Fruit fly (Drosophila melanogaster) whole organism, embryonic: Measurements from ENCODE around the gene CG7781.

Source experiments
- Ada2b ChIP-seq: fragments of 200-800 bp; sonication (Bioruptor generic); IDR thresholded peaks from 2 replicates; pipeline ENCODE4 v1.3.6; 2022; ENCODE audit warnings: missing biosample characterization, missing genetic modification characterization
- Blimp-1 ChIP-seq: fragments of 200-800 bp; sonication (Bioruptor generic); optimal IDR thresholded peaks from 3 replicates; lab custom pipeline; 2018; ENCODE audit warnings: missing biosample characterization, missing genetic modification characterization, mild to moderate bottlenecking, moderate library complexity, missing genetic modification reagents
- CG10959 ChIP-seq: fragments of 200-800 bp; sonication (Bioruptor generic); IDR thresholded peaks from 2 replicates; pipeline ENCODE4 v1.3.6; 2022; ENCODE audit warnings: missing biosample characterization, missing genetic modification characterization
- CG12299 ChIP-seq: fragments of 200-800 bp; sonication (Bioruptor generic); optimal IDR thresholded peaks from 2 replicates; lab custom pipeline; 2018; ENCODE audit warnings: missing biosample characterization, mild to moderate bottlenecking, missing genetic modification characterization
- CG12769 ChIP-seq: fragments of 200-800 bp; sonication (Bioruptor generic); optimal IDR thresholded peaks from 2 replicates; lab custom pipeline; 2019; ENCODE audit warnings: missing biosample characterization, mild to moderate bottlenecking, missing genetic modification characterization, moderate library complexity
- CG14710 ChIP-seq: fragments of 200-800 bp; sonication (Bioruptor generic); optimal IDR thresholded peaks from 3 replicates; lab custom pipeline; 2019; ENCODE audit warnings: missing biosample characterization, mild to moderate bottlenecking, missing genetic modification characterization, moderate library complexity
- CG14860 ChIP-seq: fragments of 200-800 bp; sonication (Bioruptor generic); IDR thresholded peaks from 3 replicates; pipeline ENCODE4 v1.3.6; 2022; ENCODE audit warnings: missing biosample characterization, missing genetic modification characterization; ENCODE audit not compliant: partially characterized antibody
- CG15479 ChIP-seq: fragments of 200-800 bp; sonication (Bioruptor generic); optimal IDR thresholded peaks from 3 replicates; lab custom pipeline; 2019; ENCODE audit warnings: missing biosample characterization, mild to moderate bottlenecking, missing genetic modification characterization, moderate library complexity
- CG16779 ChIP-seq: fragments of 200-800 bp; sonication (Bioruptor generic); IDR thresholded peaks from 2 replicates; pipeline ENCODE4 v1.3.6; 2022; ENCODE audit warnings: missing biosample characterization, missing genetic modification characterization
- CG16813 ChIP-seq: fragments of 200-800 bp; sonication (Bioruptor generic); IDR thresholded peaks from 3 replicates; pipeline ENCODE4 v1.3.6; 2022; ENCODE audit warnings: missing biosample characterization, missing genetic modification characterization; ENCODE audit not compliant: partially characterized antibody
- CG18764 ChIP-seq: fragments of 200-800 bp; sonication (Bioruptor generic); optimal IDR thresholded peaks from 3 replicates; lab custom pipeline; 2016; ENCODE audit warnings: missing biosample characterization, missing genetic modification characterization
- CG2889 ChIP-seq: fragments of 200-800 bp; sonication (Bioruptor generic); IDR thresholded peaks from 3 replicates; pipeline ENCODE4 v1.3.6; 2022; ENCODE audit warnings: missing biosample characterization, missing genetic modification characterization
- CG30431 ChIP-seq: fragments of 200-800 bp; sonication (Bioruptor generic); optimal IDR thresholded peaks from 2 replicates; lab custom pipeline; 2017; ENCODE audit warnings: missing biosample characterization, missing genetic modification characterization
- CG7357 ChIP-seq: fragments of 200-800 bp; sonication (Bioruptor generic); IDR thresholded peaks from 3 replicates; pipeline ENCODE4 v1.3.6; 2022; ENCODE audit warnings: missing biosample characterization, missing genetic modification characterization
- CG7556 ChIP-seq: fragments of 200-800 bp; sonication (Bioruptor generic); optimal IDR thresholded peaks from 2 replicates; lab custom pipeline; 2017; ENCODE audit warnings: missing biosample characterization, mild to moderate bottlenecking, missing genetic modification characterization
- Deaf1 ChIP-seq: fragments of 200-800 bp; optimal IDR thresholded peaks from 3 replicates; lab custom pipeline; 2019; ENCODE audit warnings: missing biosample characterization, mild to moderate bottlenecking, missing genetic modification characterization, moderate library complexity
- Dek ChIP-seq: fragments of 200-800 bp; sonication (Bioruptor generic); optimal IDR thresholded peaks from 3 replicates; lab custom pipeline; 2019; ENCODE audit warnings: missing biosample characterization, mild to moderate bottlenecking, missing genetic modification characterization, moderate library complexity
- E2f2 ChIP-seq: fragments of 200-800 bp; sonication (Bioruptor generic); IDR thresholded peaks from 2 replicates; pipeline ENCODE4 v1.3.6; 2022; ENCODE audit warnings: missing biosample characterization, missing genetic modification characterization
- Gug ChIP-seq: fragments of 200-800 bp; sonication (Bioruptor generic); IDR thresholded peaks from 4 replicates; pipeline ENCODE4 v1.3.6; 2022; ENCODE audit warnings: missing biosample characterization, missing genetic modification characterization
- Hr39 ChIP-seq: fragments of >200 bp; optimal IDR thresholded peaks from 2 replicates; lab custom pipeline; 2017
- Hr78 ChIP-seq, 2 experiments: fragments of 200-800 bp in 1 of 2; fragments of >200 bp in 1 of 2; sonication (Bioruptor generic) in 1 of 2; optimal IDR thresholded peaks; 2 replicates each; lab custom pipeline; 2017 to 2019; ENCODE audit warnings: missing biosample characterization in 2 of 2, missing genetic modification characterization in 2 of 2, mild to moderate bottlenecking in 1 of 2, moderate library complexity in 1 of 2
- Kr ChIP-seq: fragments of 200-800 bp; sonication (Bioruptor generic); optimal IDR thresholded peaks from 2 replicates; lab custom pipeline; 2017; ENCODE audit warnings: missing biosample characterization, mild to moderate bottlenecking, missing genetic modification characterization
- Max ChIP-seq: fragments of 200-800 bp; sonication (Bioruptor generic); optimal IDR thresholded peaks from 2 replicates; lab custom pipeline; 2016; ENCODE audit warnings: missing biosample characterization, mild to moderate bottlenecking, missing genetic modification characterization
- Vsx1 ChIP-seq: fragments of 200-800 bp; sonication (Bioruptor generic); optimal IDR thresholded peaks from 2 replicates; lab custom pipeline; 2017; ENCODE audit warnings: missing biosample characterization, mild to moderate bottlenecking, missing genetic modification characterization, missing genetic modification reagents
- ab ChIP-seq: fragments of 200-800 bp; sonication (Bioruptor generic); optimal IDR thresholded peaks from 2 replicates; lab custom pipeline; 2016; ENCODE audit warnings: missing biosample characterization, missing genetic modification characterization
- cas ChIP-seq: fragments of 200-800 bp; sonication (Bioruptor generic); IDR thresholded peaks from 2 replicates; pipeline ENCODE4 v1.3.6; 2022; ENCODE audit warnings: missing biosample characterization, missing genetic modification characterization
- chif ChIP-seq, 2 experiments: fragments of 200-800 bp; sonication (Bioruptor generic); optimal IDR thresholded peaks; 3 replicates each; lab custom pipeline; 2016; ENCODE audit warnings: missing biosample characterization in 2 of 2, missing genetic modification characterization in 2 of 2
- chm ChIP-seq: fragments of 200-800 bp; sonication (Bioruptor generic); IDR thresholded peaks from 2 replicates; pipeline ENCODE4 v1.3.6; 2022; ENCODE audit warnings: missing biosample characterization, missing genetic modification characterization
- disco-r ChIP-seq: fragments of 200-800 bp; sonication (Bioruptor generic); optimal IDR thresholded peaks from 2 replicates; lab custom pipeline; 2016; ENCODE audit warnings: missing biosample characterization, missing genetic modification characterization
- eyg ChIP-seq: fragments of 200-800 bp; sonication (Bioruptor generic); optimal IDR thresholded peaks from 3 replicates; lab custom pipeline; 2016; ENCODE audit warnings: missing biosample characterization, missing genetic modification characterization
- fd102C ChIP-seq: fragments of 200-800 bp; sonication (Bioruptor generic); optimal IDR thresholded peaks from 2 replicates; lab custom pipeline; 2018; ENCODE audit warnings: missing biosample characterization, mild to moderate bottlenecking, missing genetic modification characterization, moderate library complexity
- gem ChIP-seq: fragments of 200-800 bp; sonication (Bioruptor generic); optimal IDR thresholded peaks from 2 replicates; lab custom pipeline; 2019; ENCODE audit warnings: missing biosample characterization, mild to moderate bottlenecking, missing genetic modification characterization, moderate library complexity
- grau ChIP-seq: fragments of 200-800 bp; optimal IDR thresholded peaks from 3 replicates; lab custom pipeline; 2019; ENCODE audit warnings: missing biosample characterization, mild to moderate bottlenecking, missing genetic modification characterization, moderate library complexity
- hb ChIP-seq: fragments of 200-800 bp; sonication (Bioruptor generic); IDR thresholded peaks from 3 replicates; pipeline ENCODE4 v1.3.6; 2022; ENCODE audit warnings: missing biosample characterization, missing genetic modification characterization; ENCODE audit not compliant: partially characterized antibody
- hkb ChIP-seq, 2 experiments: fragments of 200-800 bp in 1 of 2; fragments of >200 bp in 1 of 2; sonication (Bioruptor generic) in 1 of 2; IDR thresholded peaks in 1 of 2; optimal IDR thresholded peaks in 1 of 2; 2 replicates each; pipeline versions ENCODE4 v1.3.6 to Lab custom; 2017 to 2022; ENCODE audit warnings: missing biosample characterization in 1 of 2, missing genetic modification characterization in 1 of 2
- ken ChIP-seq: fragments of 200-800 bp; sonication (Bioruptor generic); IDR thresholded peaks from 3 replicates; pipeline ENCODE4 v1.3.6; 2022; ENCODE audit warnings: missing biosample characterization, missing genetic modification characterization
- lola ChIP-seq, 3 experiments: fragments of >200 bp in 2 of 3; fragments of 200-800 bp in 1 of 3; sonication (Bioruptor generic) in 1 of 3; optimal IDR thresholded peaks; 2 replicates each; lab custom pipeline; 2017 to 2019; ENCODE audit warnings: missing biosample characterization in 3 of 3, missing genetic modification characterization in 3 of 3, mild to moderate bottlenecking in 1 of 3, moderate library complexity in 1 of 3
- pan ChIP-seq, 4 experiments: fragments of >200 bp in 3 of 4; fragments of 200-800 bp in 1 of 4; sonication (Bioruptor generic) in 1 of 4; optimal IDR thresholded peaks in 3 of 4; IDR thresholded peaks in 1 of 4; 2 replicates each; pipeline versions ENCODE4 v1.3.6 to Lab custom; 2017 to 2022; ENCODE audit warnings: missing biosample characterization in 2 of 4, missing genetic modification characterization in 2 of 4, mixed read lengths in 1 of 4
- peb ChIP-seq: fragments of 200-800 bp; sonication (Bioruptor generic); IDR thresholded peaks from 2 replicates; pipeline ENCODE4 v1.3.6; 2022; ENCODE audit warnings: missing biosample characterization, missing genetic modification characterization
- pho ChIP-seq: fragments of 200-800 bp; sonication (Bioruptor generic); optimal IDR thresholded peaks from 2 replicates; lab custom pipeline; 2016; ENCODE audit warnings: missing biosample characterization, missing genetic modification characterization
- repo ChIP-seq: fragments of 200-800 bp; sonication (Bioruptor generic); optimal IDR thresholded peaks from 2 replicates; lab custom pipeline; 2016; ENCODE audit warnings: missing biosample characterization, missing genetic modification characterization
- rib ChIP-seq: fragments of 200-800 bp; sonication (Bioruptor generic); IDR thresholded peaks from 2 replicates; pipeline ENCODE4 v1.3.6; 2022; ENCODE audit warnings: missing biosample characterization, missing genetic modification characterization
- sd ChIP-seq: fragments of 200-800 bp; sonication (Bioruptor generic); optimal IDR thresholded peaks from 3 replicates; lab custom pipeline; 2018; ENCODE audit warnings: missing biosample characterization, mild to moderate bottlenecking, missing genetic modification characterization, moderate library complexity
- ssp ChIP-seq: fragments of 200-800 bp; sonication (Bioruptor generic); IDR thresholded peaks from 2 replicates; pipeline ENCODE4 v1.3.6; 2022; ENCODE audit warnings: missing biosample characterization, missing genetic modification characterization
- stwl ChIP-seq: fragments of 200-800 bp; sonication (Bioruptor generic); optimal IDR thresholded peaks from 3 replicates; lab custom pipeline; 2018; ENCODE audit warnings: missing biosample characterization, mild to moderate bottlenecking, missing genetic modification characterization, moderate library complexity
- tll ChIP-seq, 2 experiments: fragments of 200-800 bp in 1 of 2; fragments of >200 bp in 1 of 2; sonication (Bioruptor generic) in 1 of 2; optimal IDR thresholded peaks; 2 replicates each; lab custom pipeline; 2017 to 2019; ENCODE audit warnings: missing biosample characterization in 2 of 2, missing genetic modification characterization in 2 of 2, mild to moderate bottlenecking in 1 of 2, moderate library complexity in 1 of 2
- usp ChIP-seq: fragments of >200 bp; optimal IDR thresholded peaks from 2 replicates; lab custom pipeline; 2017; ENCODE audit warnings: missing biosample characterization, missing genetic modification characterization
- zen2 ChIP-seq: fragments of 200-800 bp; sonication (Bioruptor generic); IDR thresholded peaks from 3 replicates; pipeline ENCODE4 v1.3.6; 2022; ENCODE audit warnings: missing biosample characterization, missing genetic modification characterization; ENCODE audit not compliant: partially characterized antibody

The CG7781 gene

dm6 chr2L:8276287-8276686, 48.9 kb downstream of the CG7781 start (continued):
- TF ChIP-seq hb = no peak
- no peak for TF ChIP-seq rib
- no peak for TF ChIP-seq eyg (GFP tag; lab: Kevin White, UChicago)
- TF ChIP-seq Kr = peak; percentile 86
- TF ChIP-seq chm (GFP tag; lab: Robert Waterston, UW) = 0 out of 2 replicates have a peak, but pooled peaks have one; percentile 45
- no peak for TF ChIP-seq E2f2
- no peak for TF ChIP-seq zen2 (GFP tag; lab: Robert Waterston, UW)
- TF ChIP-seq CG10959 (GFP tag; lab: Robert Waterston, UW) = 0 out of 2 replicates have a peak, but pooled peaks have one; percentile 33
- peak in 1 of 3 experiments; percentile 10 for TF ChIP-seq lola (GFP tag; optimal IDR thresholded peaks at IDR 0.05; lab: Kevin White, UChicago)
- TF ChIP-seq tll (GFP tag; optimal IDR thresholded peaks at IDR 0.05; lab: Kevin White, UChicago) = peak in 1 of 2 experiments; percentile 98
- TF ChIP-seq Gug (GFP tag; lab: Robert Waterston, UW) = no peak
- no peak for TF ChIP-seq hkb (optimal IDR thresholded peaks at IDR 0.05; lab: Kevin White, UChicago)
- no peak for TF ChIP-seq hkb (GFP tag; IDR thresholded peaks at IDR 0.05; lab: Robert Waterston, UW)
- TF ChIP-seq grau = no peak
- no peak for TF ChIP-seq pho (GFP tag; lab: Kevin White, UChicago)
- TF ChIP-seq ken = no peak
- TF ChIP-seq CG15479 = peak; percentile 92
- TF ChIP-seq repo (GFP tag; lab: Kevin White, UChicago) = no peak
- TF ChIP-seq Hr78 (GFP tag; optimal IDR thresholded peaks at IDR 0.05; lab: Kevin White, UChicago) = no peak
- TF ChIP-seq Max (GFP tag; lab: Kevin White, UChicago) = no peak
- no peak for TF ChIP-seq sd
- peak; percentile 21 for TF ChIP-seq CG14710 (tag; lab: Kevin White, UChicago)
- no peak for TF ChIP-seq Vsx1 (GFP tag; lab: Kevin White, UChicago)
- no peak for TF ChIP-seq Blimp-1 (GFP tag; lab: Kevin White, UChicago)

dm6 chr2L:8274958-8275584, 50.1 kb downstream of the CG7781 start:
- TF ChIP-seq pan (optimal IDR thresholded peaks at IDR 0.05; lab: Kevin White, UChicago) (no peak), pan (GFP tag; optimal IDR thresholded peaks at IDR 0.05 in 1 of 2, IDR thresholded peaks at IDR 0.05 in 1 of 2) (peak in 1 of 2 experiments; percentile 59), Hr39 (lab: Kevin White, UChicago) (no peak), fd102C (GFP tag; lab: Kevin White, UChicago) (peak; percentile 64), CG16779 (GFP tag; lab: Robert Waterston, UW) (no peak), Ada2b (GFP tag; lab: Robert Waterston, UW) (peak; percentile 67), ssp (no peak), Blimp-1 (GFP tag; lab: Kevin White, UChicago) (peak; percentile 70), CG12299 (tag; lab: Kevin White, UChicago) (peak; percentile 29), CG12769 (tag; lab: Kevin White, UChicago) (no peak), CG2889 (GFP tag; lab: Robert Waterston, UW) (peak; percentile 26; the same call in 1 of the 3 replicates), CG7556 (peak; percentile 63), disco-r (GFP tag; lab: Kevin White, UChicago) (peak; percentile 14), chif (GFP tag; optimal IDR thresholded peaks at IDR 0.05; lab: Kevin White, UChicago) (peak; percentile 46 to 68), ab (GFP tag; lab: Kevin White, UChicago) (no peak), Kr (no peak), Dek (tag; lab: Kevin White, UChicago) (peak; percentile 36), peb (peak; percentile 28; the same call in 1 of the 2 replicates), CG7357 (GFP tag; lab: Robert Waterston, UW) (no peak), CG30431 (peak; percentile 26), stwl (tag; lab: Kevin White, UChicago) (peak; percentile 24), cas (GFP tag; lab: Robert Waterston, UW) (no peak), Deaf1 (tag; lab: Kevin White, UChicago) (peak; percentile 38), CG16813 (GFP tag; lab: Robert Waterston, UW) (no peak), gem (tag; lab: Kevin White, UChicago) (peak; percentile 86), usp (GFP tag; lab: Kevin White, UChicago) (no peak), CG14860 (no peak), CG18764 (GFP tag; lab: Kevin White, UChicago) (peak; percentile 17)
